Worm (Caenorhabditis elegans) whole organism, young adult: Measurements from ENCODE around the gene paf-2.

Experiments
- F39B2.1 ChIP-seq: fragments of 200-800 bp; sonication (Bioruptor generic); IDR thresholded peaks from 2 replicates; pipeline ENCODE4 v1.3.6; 2022; ENCODE audit warnings: missing genetic modification reagents, missing genetic modification characterization, missing compliant biosample characterization
- ama-1 ChIP-seq, 3 experiments: fragments of 150-350 bp in 1 of 3; sonication (generic microtip) in 2 of 3; optimal IDR thresholded peaks; 2 replicates each; lab custom pipeline; 2014 to 2018; ENCODE audit warnings: missing biosample characterization in 2 of 3, missing genetic modification characterization in 2 of 3, missing genetic modification reagents in 2 of 3
- egl-44 ChIP-seq: fragments of 200-800 bp; sonication (Bioruptor generic); IDR thresholded peaks from 2 replicates; pipeline ENCODE4 v1.3.6; 2022; ENCODE audit warnings: missing genetic modification reagents, missing genetic modification characterization, missing compliant biosample characterization
- unc-62 ChIP-seq: fragments of 150-350 bp; optimal IDR thresholded peaks from 2 replicates; lab custom pipeline; 2014; ENCODE audit warnings: missing biosample characterization, missing genetic modification reagents, missing genetic modification characterization
- zim-3 ChIP-seq: sonication (generic microtip); optimal IDR thresholded peaks from 2 replicates; lab custom pipeline; 2017; ENCODE audit warnings: mild to moderate bottlenecking, missing genetic modification characterization, moderate library complexity, missing compliant biosample characterization

ce11 chrX:4294957-4295356 is 2.6 kb downstream of the paf-2 start:
- no peak for TF ChIP-seq zim-3 (tag; lab: Kevin White, UChicago)
- no peak for TF ChIP-seq F39B2.1 (GFP tag; lab: Robert Waterston, UW)
- no peak for TF ChIP-seq unc-62
- TF ChIP-seq ama-1 (optimal IDR thresholded peaks at IDR 0.05; lab: Kevin White, UChicago) = no peak
- no peak for TF ChIP-seq ama-1 (GFP tag; optimal IDR thresholded peaks at IDR 0.05; lab: Kevin White, UChicago)
- TF ChIP-seq egl-44 = no peak
